Fruit fly (Drosophila melanogaster): ENCODE data around the gene Icmt.

Icmt gene

DNA sequence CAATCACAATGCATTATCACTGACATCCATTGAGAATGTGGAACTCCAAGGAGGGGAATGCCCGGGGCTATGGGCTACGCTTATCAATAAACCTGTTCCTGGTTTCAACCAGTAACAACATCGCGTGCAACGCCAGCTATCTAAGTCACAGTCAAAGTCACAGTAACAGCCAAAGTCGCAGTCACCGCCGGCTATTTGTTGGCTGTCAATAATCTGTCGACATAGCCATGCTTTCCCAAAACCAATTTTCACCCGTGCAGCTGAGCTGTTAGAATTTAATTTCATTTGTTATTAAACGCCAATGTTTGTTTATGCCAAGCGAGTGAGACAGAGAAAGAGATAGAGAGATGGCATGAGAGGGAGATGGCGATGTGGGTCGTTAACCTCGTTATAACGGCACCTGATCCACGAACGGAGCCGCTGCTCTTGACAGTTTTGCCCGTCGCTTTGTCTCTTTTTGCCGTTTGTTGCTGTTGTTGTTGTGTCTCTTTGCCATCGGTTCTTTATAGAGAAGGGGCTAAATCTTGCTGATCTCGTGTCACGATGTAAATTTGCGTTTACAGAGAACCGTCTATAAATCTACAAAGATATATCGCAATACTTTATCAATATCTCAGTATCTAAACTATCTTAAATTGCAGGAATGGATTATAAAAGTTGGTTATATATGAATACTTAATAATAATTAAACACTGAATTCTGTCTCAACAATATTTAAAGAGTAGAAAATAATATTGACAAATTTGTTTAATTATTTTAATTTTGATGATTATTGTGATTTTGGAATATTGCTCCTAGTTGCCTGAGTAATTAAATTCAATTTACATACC lies 14.2 kb downstream of the Icmt start (continued):
- TF ChIP-seq NC2β (GFP tag; optimal IDR thresholded peaks at IDR 0.05) (peak; percentile 26), oc (tag; optimal IDR thresholded peaks at IDR 0.05) (peak; percentile 80), D (optimal IDR thresholded peaks at IDR 0.05) (peak; percentile 43), D (GFP tag; optimal IDR thresholded peaks at IDR 0.05) (no peak), org-1 (GFP tag; optimal IDR thresholded peaks at IDR 0.05) (no peak), crc (GFP tag; optimal IDR thresholded peaks at IDR 0.05) (no peak), CG43689 (GFP tag; IDR thresholded peaks at IDR 0.05) (0 out of 2 replicates have a peak, but pooled peaks have one; percentile 3), sqz (GFP tag; optimal IDR thresholded peaks at IDR 0.05) (peak; percentile 16), gce (GFP tag; IDR thresholded peaks at IDR 0.05) (peak; percentile 61; the same call in 1 of the 3 replicates), Tbp (GFP tag; optimal IDR thresholded peaks at IDR 0.05) (no peak), Sry-δ (GFP tag; optimal IDR thresholded peaks at IDR 0.05) (peak; percentile 23), dmrt11E (tag; optimal IDR thresholded peaks at IDR 0.05) (peak; percentile 47), CG11504 (tag; optimal IDR thresholded peaks at IDR 0.05) (peak; percentile 39), Deaf1 (tag; optimal IDR thresholded peaks at IDR 0.05) (no peak), CG3281 (GFP tag; optimal IDR thresholded peaks at IDR 0.05) (peak; percentile 1), Usf (GFP tag; optimal IDR thresholded peaks at IDR 0.05) (no peak), CG4424 (GFP tag; optimal IDR thresholded peaks at IDR 0.05) (peak; percentile 22), CG10462 (GFP tag; optimal IDR thresholded peaks at IDR 0.05) (no peak), CG9609 (GFP tag; optimal IDR thresholded peaks at IDR 0.05) (no peak), Med (GFP tag) (peak; percentile 57), CG13775 (GFP tag; optimal IDR thresholded peaks at IDR 0.05) (peak; percentile 27), CG12391 (tag; optimal IDR thresholded peaks at IDR 0.05) (peak; percentile 53), bsh (GFP tag; optimal IDR thresholded peaks at IDR 0.05) (peak in 1 of 2 experiments; percentile 16), CG1529 (GFP tag; optimal IDR thresholded peaks at IDR 0.05) (peak; percentile 29), sd (tag; optimal IDR thresholded peaks at IDR 0.05) (peak; percentile 22), wek (GFP tag; optimal IDR thresholded peaks at IDR 0.05) (peak; percentile 36), dm (GFP tag; optimal IDR thresholded peaks at IDR 0.05) (peak; percentile 13), CG31441 (GFP tag; IDR thresholded peaks at IDR 0.05) (peak; percentile 88), CG7839 (tag; optimal IDR thresholded peaks at IDR 0.05) (peak; percentile 42), sug (tag; optimal IDR thresholded peaks at IDR 0.05) (no peak), ind (GFP tag; optimal IDR thresholded peaks at IDR 0.05) (peak; percentile 6), stwl (tag; optimal IDR thresholded peaks at IDR 0.05) (peak; percentile 42), CkIIα-i1 (GFP tag; IDR thresholded peaks at IDR 0.05) (no peak), CG7745 (tag; optimal IDR thresholded peaks at IDR 0.05) (peak; percentile 69), Chrac-16 (GFP tag; optimal IDR thresholded peaks at IDR 0.05) (peak; percentile 6), CG4360 (GFP tag; IDR thresholded peaks at IDR 0.05) (peak; percentile 84), CG13287 (GFP tag; IDR thresholded peaks at IDR 0.05; ENCODE audit: partially characterized antibody) (peak; percentile 41; the same call in 1 of the 2 replicates), Fer3 (tag; optimal IDR thresholded peaks at IDR 0.05) (no peak), amos (GFP tag; IDR thresholded peaks at IDR 0.05; ENCODE audit: partially characterized antibody) (peak; percentile 7; the same call in 1 of the 2 replicates), dysf (GFP tag; IDR thresholded peaks at IDR 0.05) (0 out of 3 replicates have a peak, but pooled peaks have one; percentile 28), sens-2 (GFP tag; IDR thresholded peaks at IDR 0.05) (0 out of 2 replicates have a peak, but pooled peaks have one; percentile 29), gem (tag; optimal IDR thresholded peaks at IDR 0.05) (peak; percentile 56), CG12155 (GFP tag; optimal IDR thresholded peaks at IDR 0.05) (no peak), CG1603 (tag; optimal IDR thresholded peaks at IDR 0.05) (peak; percentile 51), tio (GFP tag; optimal IDR thresholded peaks at IDR 0.05) (peak; percentile 9), CG33557 (GFP tag; optimal IDR thresholded peaks at IDR 0.05) (peak; percentile 5), fd96Cb (tag; optimal IDR thresholded peaks at IDR 0.05) (peak; percentile 28), Asciz (GFP tag; optimal IDR thresholded peaks at IDR 0.05) (no peak)

Measured in whole organism, embryonic.